Fruit fly (Drosophila melanogaster) whole organism, embryonic: ENCODE data around the gene Jhbp12.
A peak's percentile ranks its signal among the peaks of the same experiment; 100 is the strongest.

Source experiments
- Bgb ChIP-seq: fragments of 200-800 bp; sonication (Bioruptor generic); IDR thresholded peaks from 2 replicates; pipeline ENCODE4 v1.3.6; 2022; ENCODE audit warnings: missing biosample characterization, missing genetic modification characterization; ENCODE audit not compliant: partially characterized antibody
- CG10979 ChIP-seq: fragments of 200-800 bp; sonication (Bioruptor generic); optimal IDR thresholded peaks from 2 replicates; lab custom pipeline; 2018; ENCODE audit warnings: missing biosample characterization, mild to moderate bottlenecking, missing genetic modification characterization, moderate library complexity
- CG11560 ChIP-seq: fragments of 200-800 bp; sonication (Bioruptor generic); IDR thresholded peaks from 3 replicates; pipeline ENCODE4 v1.3.6; 2022; ENCODE audit warnings: missing biosample characterization, missing genetic modification characterization
- CG12104 ChIP-seq: fragments of 200-800 bp; sonication (Bioruptor generic); optimal IDR thresholded peaks from 3 replicates; lab custom pipeline; 2016; ENCODE audit warnings: missing biosample characterization, missing genetic modification characterization
- CG12219 ChIP-seq: fragments of 200-800 bp; sonication (Bioruptor generic); optimal IDR thresholded peaks from 3 replicates; lab custom pipeline; 2018; ENCODE audit warnings: missing biosample characterization, mild to moderate bottlenecking, missing genetic modification characterization
- CG12744 ChIP-seq: fragments of 200-800 bp; sonication (Bioruptor generic); optimal IDR thresholded peaks from 2 replicates; lab custom pipeline; 2016; ENCODE audit warnings: missing biosample characterization, missing genetic modification characterization
- CG12942 ChIP-seq: fragments of 200-800 bp; sonication (Bioruptor generic); optimal IDR thresholded peaks from 3 replicates; lab custom pipeline; 2016; ENCODE audit warnings: missing biosample characterization, missing genetic modification characterization
- CG14860 ChIP-seq: fragments of 200-800 bp; sonication (Bioruptor generic); IDR thresholded peaks from 3 replicates; pipeline ENCODE4 v1.3.6; 2022; ENCODE audit warnings: missing biosample characterization, missing genetic modification characterization; ENCODE audit not compliant: partially characterized antibody
- CG15479 ChIP-seq: fragments of 200-800 bp; sonication (Bioruptor generic); optimal IDR thresholded peaks from 3 replicates; lab custom pipeline; 2019; ENCODE audit warnings: missing biosample characterization, mild to moderate bottlenecking, missing genetic modification characterization, moderate library complexity
- CG1603 ChIP-seq: fragments of 200-800 bp; sonication (Bioruptor generic); optimal IDR thresholded peaks from 2 replicates; lab custom pipeline; 2019; ENCODE audit warnings: missing biosample characterization, mild to moderate bottlenecking, missing genetic modification characterization, moderate library complexity
- CG17186 ChIP-seq: fragments of 200-800 bp; sonication (Bioruptor generic); optimal IDR thresholded peaks from 3 replicates; lab custom pipeline; 2017; ENCODE audit warnings: missing biosample characterization, missing genetic modification reagents, missing genetic modification characterization
- CG17829 ChIP-seq: fragments of 200-800 bp; optimal IDR thresholded peaks from 2 replicates; lab custom pipeline; 2019; ENCODE audit warnings: missing biosample characterization, mild to moderate bottlenecking, missing genetic modification characterization, moderate library complexity
- CG31388 ChIP-seq: fragments of 200-800 bp; sonication (Bioruptor generic); optimal IDR thresholded peaks from 2 replicates; lab custom pipeline; 2016; ENCODE audit warnings: missing biosample characterization, missing genetic modification characterization
- CG34422 ChIP-seq: fragments of 200-800 bp; sonication (Bioruptor generic); IDR thresholded peaks from 3 replicates; pipeline ENCODE4 v1.3.6; 2022; ENCODE audit warnings: missing biosample characterization, missing genetic modification characterization
- CG3838 ChIP-seq: fragments of 200-800 bp; sonication (Bioruptor generic); optimal IDR thresholded peaks from 3 replicates; lab custom pipeline; 2016; ENCODE audit warnings: missing biosample characterization, missing genetic modification characterization
- CG4282 ChIP-seq: fragments of 200-800 bp; sonication (Bioruptor generic); optimal IDR thresholded peaks from 2 replicates; lab custom pipeline; 2016; ENCODE audit warnings: missing biosample characterization, missing genetic modification characterization
- CG4404 ChIP-seq: fragments of 200-800 bp; sonication (Bioruptor generic); IDR thresholded peaks from 2 replicates; pipeline ENCODE4 v1.3.6; 2022; ENCODE audit warnings: missing biosample characterization, missing genetic modification characterization
- CG5245 ChIP-seq: fragments of 200-800 bp; sonication (Bioruptor generic); optimal IDR thresholded peaks from 3 replicates; lab custom pipeline; 2016; ENCODE audit warnings: missing biosample characterization, missing genetic modification characterization
- CG7271 ChIP-seq: fragments of 200-800 bp; sonication (Bioruptor generic); optimal IDR thresholded peaks from 2 replicates; lab custom pipeline; 2018; ENCODE audit warnings: missing biosample characterization, mild to moderate bottlenecking, missing genetic modification characterization, moderate library complexity
- CG8388 ChIP-seq: fragments of 200-800 bp; sonication (Bioruptor generic); optimal IDR thresholded peaks from 2 replicates; lab custom pipeline; 2019; ENCODE audit warnings: missing biosample characterization, mild to moderate bottlenecking, missing genetic modification characterization, moderate library complexity
- CG9437 ChIP-seq: fragments of 200-800 bp; sonication (Bioruptor generic); optimal IDR thresholded peaks from 2 replicates; lab custom pipeline; 2018; ENCODE audit warnings: missing biosample characterization, mild to moderate bottlenecking, missing genetic modification characterization
- CG9932 ChIP-seq: fragments of 200-800 bp; sonication (Bioruptor generic); IDR thresholded peaks from 2 replicates; pipeline ENCODE4 v1.3.6; 2022; ENCODE audit warnings: missing biosample characterization, missing genetic modification characterization
- CoRest ChIP-seq: fragments of 200-800 bp; sonication (Bioruptor generic); optimal IDR thresholded peaks from 3 replicates; lab custom pipeline; 2018; ENCODE audit warnings: missing biosample characterization, mild to moderate bottlenecking, missing genetic modification characterization, moderate library complexity
- Dip2 ChIP-seq: fragments of 200-800 bp; sonication (Bioruptor generic); IDR thresholded peaks from 2 replicates; pipeline ENCODE4 v1.3.6; 2022; ENCODE audit warnings: missing biosample characterization, missing genetic modification characterization
- E2f2 ChIP-seq: fragments of 200-800 bp; sonication (Bioruptor generic); IDR thresholded peaks from 2 replicates; pipeline ENCODE4 v1.3.6; 2022; ENCODE audit warnings: missing biosample characterization, missing genetic modification characterization
- Gsc ChIP-seq: fragments of 200-800 bp; sonication (Bioruptor generic); IDR thresholded peaks from 2 replicates; pipeline ENCODE4 v1.3.6; 2022; ENCODE audit warnings: missing biosample characterization, missing genetic modification characterization
- Mes4 ChIP-seq: fragments of 200-800 bp; sonication (Bioruptor generic); optimal IDR thresholded peaks from 2 replicates; lab custom pipeline; 2016; ENCODE audit warnings: missing biosample characterization, missing genetic modification characterization
- Myb ChIP-seq: fragments of 200-800 bp; sonication (Bioruptor generic); optimal IDR thresholded peaks from 2 replicates; lab custom pipeline; 2016; ENCODE audit warnings: missing biosample characterization, missing genetic modification characterization
- NFAT ChIP-seq: fragments of 200-800 bp; sonication (Bioruptor generic); IDR thresholded peaks from 2 replicates; pipeline ENCODE4 v1.3.6; 2022; ENCODE audit warnings: missing biosample characterization, missing genetic modification characterization
- Nf-YB ChIP-seq: fragments of 200-800 bp; sonication (Bioruptor generic); optimal IDR thresholded peaks from 3 replicates; lab custom pipeline; 2019; ENCODE audit warnings: missing biosample characterization, mild to moderate bottlenecking, missing genetic modification characterization, moderate library complexity
- Nf-YC ChIP-seq: fragments of 200-800 bp; optimal IDR thresholded peaks from 3 replicates; lab custom pipeline; 2019; ENCODE audit warnings: missing biosample characterization, mild to moderate bottlenecking, missing genetic modification characterization, moderate library complexity
- Sox100B ChIP-seq: fragments of 200-800 bp; sonication (Bioruptor generic); optimal IDR thresholded peaks from 3 replicates; lab custom pipeline; 2018; ENCODE audit warnings: missing biosample characterization, mild to moderate bottlenecking, missing genetic modification characterization
- ara ChIP-seq: fragments of 200-800 bp; sonication (Bioruptor generic); IDR thresholded peaks from 2 replicates; pipeline ENCODE4 v1.3.6; 2022; ENCODE audit warnings: missing biosample characterization, missing genetic modification characterization
- ase ChIP-seq: fragments of 200-800 bp; sonication (Bioruptor generic); IDR thresholded peaks from 3 replicates; pipeline ENCODE4 v1.3.6; 2022; ENCODE audit warnings: missing biosample characterization, missing genetic modification characterization
- bbx ChIP-seq: fragments of 200-800 bp; sonication (Bioruptor generic); IDR thresholded peaks from 2 replicates; pipeline ENCODE4 v1.3.6; 2022; ENCODE audit warnings: missing biosample characterization, missing genetic modification characterization; ENCODE audit not compliant: partially characterized antibody
- chinmo ChIP-seq: fragments of 200-800 bp; sonication (Bioruptor generic); IDR thresholded peaks from 4 replicates; pipeline ENCODE4 v1.3.6; 2022; ENCODE audit warnings: missing biosample characterization, missing genetic modification characterization; ENCODE audit not compliant: partially characterized antibody
- crp ChIP-seq, 2 experiments: fragments of 200-800 bp; sonication (Bioruptor generic); optimal IDR thresholded peaks; 2 replicates in 1 of 2; 3 replicates in 1 of 2; lab custom pipeline; 2017; ENCODE audit warnings: missing biosample characterization in 2 of 2, missing genetic modification characterization in 2 of 2, mild to moderate bottlenecking in 1 of 2, moderate library complexity in 1 of 2
- da ChIP-seq: fragments of 200-800 bp; sonication (Bioruptor generic); optimal IDR thresholded peaks from 2 replicates; lab custom pipeline; 2016; ENCODE audit warnings: missing biosample characterization, missing genetic modification characterization
- en ChIP-seq: fragments of 200-800 bp; sonication (Bioruptor generic); optimal IDR thresholded peaks from 2 replicates; lab custom pipeline; 2016; ENCODE audit warnings: missing biosample characterization, missing genetic modification characterization
- gce ChIP-seq: fragments of 200-800 bp; sonication (Bioruptor generic); IDR thresholded peaks from 3 replicates; pipeline ENCODE4 v1.3.6; 2022; ENCODE audit warnings: missing biosample characterization, missing genetic modification characterization
- grn ChIP-seq: fragments of 200-800 bp; sonication (Bioruptor generic); optimal IDR thresholded peaks from 3 replicates; lab custom pipeline; 2017; ENCODE audit warnings: missing biosample characterization, missing genetic modification characterization
- gro ChIP-seq: fragments of 200-800 bp; sonication (Bioruptor generic); optimal IDR thresholded peaks from 2 replicates; lab custom pipeline; 2016; ENCODE audit warnings: missing biosample characterization, missing genetic modification characterization
- otp ChIP-seq: fragments of 200-800 bp; sonication (Bioruptor generic); IDR thresholded peaks from 3 replicates; pipeline ENCODE4, ENCODE4 v1.3.6; 2022; ENCODE audit warnings: missing biosample characterization, missing genetic modification characterization
- phol ChIP-seq: fragments of 200-800 bp; sonication (Bioruptor generic); optimal IDR thresholded peaks from 3 replicates; lab custom pipeline; 2018; ENCODE audit warnings: missing biosample characterization, mild to moderate bottlenecking, missing genetic modification characterization, moderate library complexity
- tgo ChIP-seq: fragments of 200-800 bp; sonication (Bioruptor generic); IDR thresholded peaks from 3 replicates; pipeline ENCODE4 v1.3.6; 2022; ENCODE audit warnings: missing biosample characterization, missing genetic modification characterization
- tna ChIP-seq: fragments of 200-800 bp; sonication (Bioruptor generic); IDR thresholded peaks from 2 replicates; pipeline ENCODE4 v1.3.6; 2022; ENCODE audit warnings: missing biosample characterization, missing genetic modification characterization; ENCODE audit not compliant: partially characterized antibody
- ttk ChIP-seq: fragments of 200-800 bp; sonication (Bioruptor generic); IDR thresholded peaks from 2 replicates; pipeline ENCODE4 v2.1.2; 2022; ENCODE audit warnings: missing biosample characterization, missing genetic modification characterization
- tx ChIP-seq: fragments of 200-800 bp; sonication (Bioruptor generic); optimal IDR thresholded peaks from 2 replicates; lab custom pipeline; 2016; ENCODE audit warnings: missing biosample characterization, missing genetic modification characterization
- unc-4 ChIP-seq: fragments of 200-800 bp; sonication (Bioruptor generic); IDR thresholded peaks from 2 replicates; pipeline ENCODE4 v1.3.6; 2022; ENCODE audit warnings: missing biosample characterization, missing genetic modification characterization; ENCODE audit not compliant: partially characterized antibody
- vnd ChIP-seq: fragments of 200-800 bp; sonication (Bioruptor generic); IDR thresholded peaks from 3 replicates; pipeline ENCODE4 v1.3.6; 2022; ENCODE audit warnings: missing biosample characterization, missing genetic modification characterization; ENCODE audit not compliant: partially characterized antibody

Gene Jhbp12

dm6 chr3R:24557020-24557465, 32.4 kb downstream of the Jhbp12 start (continued):
- TF ChIP-seq CG4404 (GFP tag; lab: Robert Waterston, UW) = no peak
- peak; percentile 96 for TF ChIP-seq bbx (GFP tag; lab: Robert Waterston, UW)
- peak; percentile 72; the same call in 2 of the 3 replicates for TF ChIP-seq tgo
- TF ChIP-seq en (GFP tag; lab: Kevin White, UChicago) = no peak
- peak; percentile 93 for TF ChIP-seq Bgb
- peak; percentile 60 for TF ChIP-seq Mes4 (GFP tag; lab: Kevin White, UChicago)
- TF ChIP-seq CG10979 (tag; lab: Kevin White, UChicago) = peak; percentile 38
- peak; percentile 81 for TF ChIP-seq CG14860 (GFP tag; lab: Robert Waterston, UW)
- no peak; the same call in 1 of the 2 replicates for TF ChIP-seq ara (GFP tag; lab: Robert Waterston, UW)
- peak; percentile 27; the same call in 1 of the 2 replicates for TF ChIP-seq E2f2
- TF ChIP-seq CG17829 = peak; percentile 70
- no peak for TF ChIP-seq grn (GFP tag; lab: Kevin White, UChicago)
- TF ChIP-seq NFAT = peak; percentile 94
- peak; percentile 32 for TF ChIP-seq CG31388
- no peak for TF ChIP-seq Sox100B (GFP tag; lab: Kevin White, UChicago)
- no peak for TF ChIP-seq CG9932 (GFP tag; lab: Robert Waterston, UW)
- TF ChIP-seq chinmo = peak; percentile 66; the same call in 2 of the 4 replicates
- no peak for TF ChIP-seq Gsc (GFP tag; lab: Robert Waterston, UW)
- TF ChIP-seq CG4282 (GFP tag; lab: Kevin White, UChicago) = peak; percentile 52
- no peak for TF ChIP-seq CG12219 (GFP tag; lab: Kevin White, UChicago)
- TF ChIP-seq Dip2 = peak; percentile 97
- TF ChIP-seq CG9437 (GFP tag; lab: Kevin White, UChicago) = no peak
- TF ChIP-seq CG12104 (GFP tag; lab: Kevin White, UChicago) = no peak
- TF ChIP-seq CG5245 (GFP tag; lab: Kevin White, UChicago) = peak; percentile 87
- TF ChIP-seq CG1603 (tag; lab: Kevin White, UChicago) = no peak
- TF ChIP-seq Nf-YC (tag; lab: Kevin White, UChicago) = peak; percentile 49
- TF ChIP-seq CG8388 (GFP tag; lab: Kevin White, UChicago) = peak; percentile 36
- TF ChIP-seq Nf-YB (GFP tag; lab: Kevin White, UChicago) = peak; percentile 7
- peak; percentile 35 for TF ChIP-seq CG12942 (GFP tag; lab: Kevin White, UChicago)
- TF ChIP-seq phol (tag; lab: Kevin White, UChicago) = peak; percentile 24
- peak; percentile 57; the same call in 2 of the 3 replicates for TF ChIP-seq ase (GFP tag; lab: Robert Waterston, UW)
- no peak for TF ChIP-seq CG17186 (GFP tag; lab: Kevin White, UChicago)
- TF ChIP-seq ttk = peak; percentile 38; the same call in 1 of the 2 replicates
- TF ChIP-seq gce (GFP tag; lab: Robert Waterston, UW) = no peak
- TF ChIP-seq CG11560 (tag; lab: Robert Waterston, UW) = no peak
- peak; percentile 85; the same call in 2 of the 3 replicates for TF ChIP-seq CG34422 (GFP tag; lab: Robert Waterston, UW)
- no peak for TF ChIP-seq otp (GFP tag; lab: Robert Waterston, UW)
- TF ChIP-seq CoRest (tag; lab: Kevin White, UChicago) = no peak
- peak; percentile 85 for TF ChIP-seq tna (GFP tag; lab: Robert Waterston, UW)
- no peak for TF ChIP-seq CG7271 (tag; lab: Kevin White, UChicago)
- TF ChIP-seq Myb = peak; percentile 13
- peak; percentile 43 for TF ChIP-seq gro (GFP tag; lab: Kevin White, UChicago)
- peak; percentile 68 for TF ChIP-seq CG12744 (GFP tag; lab: Kevin White, UChicago)
- peak; percentile 64 for TF ChIP-seq vnd (GFP tag; lab: Robert Waterston, UW)
- no peak for TF ChIP-seq CG15479 (GFP tag; lab: Kevin White, UChicago)
- TF ChIP-seq unc-4 (GFP tag; lab: Robert Waterston, UW) = peak; percentile 42
- TF ChIP-seq crp (GFP tag; optimal IDR thresholded peaks at IDR 0.05; lab: Kevin White, UChicago) = no peak
- peak; percentile 37 for TF ChIP-seq da
- peak; percentile 45 for TF ChIP-seq tx (GFP tag; lab: Kevin White, UChicago)
- no peak for TF ChIP-seq CG3838 (GFP tag; lab: Kevin White, UChicago)
